Fruit fly (Drosophila melanogaster): ENCODE measurements around the gene Sf3b3.

The Sf3b3 gene

dm6 chr3L:794462-794861, 38.7 kb downstream of the Sf3b3 start:
- 0 out of 3 replicates have a peak, but pooled peaks have one; percentile 71 for TF ChIP-seq CG4496 (GFP tag; IDR thresholded peaks at IDR 0.05)
- no peak for TF ChIP-seq CG17806 (tag; optimal IDR thresholded peaks at IDR 0.05)
- TF ChIP-seq CG32121 (GFP tag; IDR thresholded peaks at IDR 0.05) = peak; percentile 74
- TF ChIP-seq CG8301 (tag; optimal IDR thresholded peaks at IDR 0.05) = peak; percentile 47
- TF ChIP-seq CG14655 (GFP tag; optimal IDR thresholded peaks at IDR 0.05) = peak; percentile 60
- no peak for TF ChIP-seq CG15710 (tag; optimal IDR thresholded peaks at IDR 0.05)
- no peak for TF ChIP-seq CG8159 (tag; optimal IDR thresholded peaks at IDR 0.05)
- TF ChIP-seq D1 (tag; optimal IDR thresholded peaks at IDR 0.05) = no peak
- no peak for TF ChIP-seq Pif1B (GFP tag; optimal IDR thresholded peaks at IDR 0.05)
- no peak for TF ChIP-seq CG13204 (GFP tag; optimal IDR thresholded peaks at IDR 0.05)
- peak; percentile 75 for TF ChIP-seq Ets98B (GFP tag; IDR thresholded peaks at IDR 0.05)

DNA sequence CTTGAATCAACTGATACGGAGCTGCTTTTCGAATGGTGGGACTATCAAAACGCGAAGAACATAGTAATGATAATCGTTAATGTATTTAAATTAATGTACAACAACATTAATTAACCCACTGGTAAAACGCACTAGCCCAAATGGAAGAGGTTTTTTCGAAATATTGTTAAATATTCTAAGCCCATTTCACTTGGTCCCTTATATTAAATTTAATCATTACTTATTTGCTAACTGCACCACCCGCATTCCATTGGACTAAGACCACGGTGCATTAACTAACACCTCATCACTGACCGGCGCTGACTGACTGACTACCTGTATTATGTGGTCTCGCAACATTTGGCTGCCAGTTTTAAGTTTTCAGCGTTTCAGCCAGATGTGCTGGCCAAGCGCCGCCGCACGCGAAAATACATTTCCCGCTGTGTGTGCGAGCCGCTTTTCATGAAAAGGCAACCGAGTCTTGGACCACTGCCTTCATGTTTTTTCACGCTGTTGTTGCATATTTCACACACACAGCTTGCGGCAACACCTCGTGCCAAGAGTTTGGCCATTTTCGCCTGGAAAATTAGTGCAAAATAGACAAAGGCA, 39.4 kb downstream of the Sf3b3 start:
- TF ChIP-seq D1 (tag; optimal IDR thresholded peaks at IDR 0.05) = no peak
- no peak; the same call in 2 of the 3 replicates for TF ChIP-seq fd96Ca (GFP tag; IDR thresholded peaks at IDR 0.05)
- peak; percentile 56 for TF ChIP-seq Ets98B (GFP tag; IDR thresholded peaks at IDR 0.05)
- TF ChIP-seq CG9948 (tag; optimal IDR thresholded peaks at IDR 0.05) = no peak
- no peak for TF ChIP-seq CG34367 (tag; optimal IDR thresholded peaks at IDR 0.05)
- TF ChIP-seq Pif1B (GFP tag; optimal IDR thresholded peaks at IDR 0.05) = peak; percentile 15
- TF ChIP-seq Snoo (tag; optimal IDR thresholded peaks at IDR 0.05) = no peak
- TF ChIP-seq CG10348 (GFP tag; IDR thresholded peaks at IDR 0.05) = no peak
- TF ChIP-seq CG14655 (GFP tag; optimal IDR thresholded peaks at IDR 0.05) = peak; percentile 68
- TF ChIP-seq CG17806 (tag; optimal IDR thresholded peaks at IDR 0.05) = no peak
- no peak for TF ChIP-seq gl (tag; optimal IDR thresholded peaks at IDR 0.05)
- TF ChIP-seq CG32121 (GFP tag; IDR thresholded peaks at IDR 0.05) = peak; percentile 57; the same call in 1 of the 2 replicates
- TF ChIP-seq CG13204 (GFP tag; optimal IDR thresholded peaks at IDR 0.05) = no peak
- TF ChIP-seq Pif1A (GFP tag; optimal IDR thresholded peaks at IDR 0.05) = peak; percentile 36
- TF ChIP-seq CG12605 (GFP tag; IDR thresholded peaks at IDR 0.05) = 0 out of 2 replicates have a peak, but pooled peaks have one; percentile 38
- no peak for TF ChIP-seq CG8159 (tag; optimal IDR thresholded peaks at IDR 0.05)
- TF ChIP-seq EcR (GFP tag; optimal IDR thresholded peaks at IDR 0.05) = no peak
- TF ChIP-seq CG4496 (GFP tag; IDR thresholded peaks at IDR 0.05) = peak; percentile 56
- TF ChIP-seq CG15710 (tag; optimal IDR thresholded peaks at IDR 0.05) = no peak
- peak; percentile 61 for TF ChIP-seq CG8301 (tag; optimal IDR thresholded peaks at IDR 0.05)
- no peak for TF ChIP-seq rn (GFP tag; IDR thresholded peaks at IDR 0.05)

DNA sequence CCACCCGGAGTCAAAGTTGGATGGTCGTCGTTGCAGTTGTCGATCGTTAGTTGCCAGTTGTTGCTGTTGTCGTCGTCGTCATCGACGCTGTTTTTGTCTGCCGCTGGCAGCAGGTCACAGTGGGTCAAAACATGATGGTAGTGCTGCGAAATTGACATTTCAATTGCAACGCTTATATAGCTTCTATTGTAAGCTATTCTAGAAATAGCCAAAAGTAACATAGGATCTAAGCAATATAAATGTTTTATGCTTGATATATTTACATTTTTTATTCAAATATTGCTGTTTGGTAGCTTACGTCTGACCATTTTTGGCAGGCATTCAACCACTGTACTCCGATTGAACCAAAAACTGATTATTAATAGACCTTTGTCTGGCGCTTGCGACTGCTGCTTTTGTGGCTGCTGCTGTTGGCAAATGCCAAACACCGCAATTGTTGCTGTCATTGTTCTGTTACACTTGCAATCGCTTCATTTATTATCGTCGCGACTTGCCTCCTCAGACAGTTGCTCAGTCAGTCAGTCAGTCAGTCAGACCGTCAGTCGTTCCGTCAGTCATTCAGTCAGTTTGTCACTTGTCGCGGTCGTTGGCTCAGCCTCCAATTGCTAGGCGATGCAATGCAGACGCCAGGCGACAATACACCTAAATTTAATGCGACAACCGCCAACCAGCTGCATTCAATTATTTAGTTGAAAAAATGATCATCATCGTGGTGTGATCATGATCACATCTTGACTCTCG, 41.8 kb downstream of the Sf3b3 start:
- peak; percentile 58 for TF ChIP-seq CG8159 (tag; optimal IDR thresholded peaks at IDR 0.05)
- peak; percentile 68 for TF ChIP-seq Pif1B (GFP tag; optimal IDR thresholded peaks at IDR 0.05)
- TF ChIP-seq EcR (GFP tag; optimal IDR thresholded peaks at IDR 0.05) = peak; percentile 61
- peak; percentile 61 for TF ChIP-seq CG12605 (GFP tag; IDR thresholded peaks at IDR 0.05)
- TF ChIP-seq CG17806 (tag; optimal IDR thresholded peaks at IDR 0.05) = peak; percentile 56
- peak; percentile 44 for TF ChIP-seq CG15710 (tag; optimal IDR thresholded peaks at IDR 0.05)
- TF ChIP-seq CG13204 (GFP tag; optimal IDR thresholded peaks at IDR 0.05) = no peak
- peak; percentile 7 for TF ChIP-seq CG34367 (tag; optimal IDR thresholded peaks at IDR 0.05)
- TF ChIP-seq Pif1A (GFP tag; optimal IDR thresholded peaks at IDR 0.05) = peak; percentile 77
- peak; percentile 79 for TF ChIP-seq CG4496 (GFP tag; IDR thresholded peaks at IDR 0.05)
- TF ChIP-seq CG9948 (tag; optimal IDR thresholded peaks at IDR 0.05) = peak; percentile 55
- peak; percentile 72 for TF ChIP-seq Ets98B (GFP tag; IDR thresholded peaks at IDR 0.05)
- peak; percentile 72 for TF ChIP-seq CG8301 (tag; optimal IDR thresholded peaks at IDR 0.05)
- peak; percentile 78 for TF ChIP-seq CG14655 (GFP tag; optimal IDR thresholded peaks at IDR 0.05)
- TF ChIP-seq CG32121 (GFP tag; IDR thresholded peaks at IDR 0.05) = peak; percentile 71
- TF ChIP-seq rn (GFP tag; IDR thresholded peaks at IDR 0.05) = no peak
- no peak for TF ChIP-seq gl (tag; optimal IDR thresholded peaks at IDR 0.05)
- TF ChIP-seq Snoo (tag; optimal IDR thresholded peaks at IDR 0.05) = peak; percentile 49
- peak; percentile 79; the same call in 2 of the 3 replicates for TF ChIP-seq fd96Ca (GFP tag; IDR thresholded peaks at IDR 0.05)
- TF ChIP-seq D1 (tag; optimal IDR thresholded peaks at IDR 0.05) = no peak
- peak; percentile 61 for TF ChIP-seq CG10348 (GFP tag; IDR thresholded peaks at IDR 0.05)

DNA sequence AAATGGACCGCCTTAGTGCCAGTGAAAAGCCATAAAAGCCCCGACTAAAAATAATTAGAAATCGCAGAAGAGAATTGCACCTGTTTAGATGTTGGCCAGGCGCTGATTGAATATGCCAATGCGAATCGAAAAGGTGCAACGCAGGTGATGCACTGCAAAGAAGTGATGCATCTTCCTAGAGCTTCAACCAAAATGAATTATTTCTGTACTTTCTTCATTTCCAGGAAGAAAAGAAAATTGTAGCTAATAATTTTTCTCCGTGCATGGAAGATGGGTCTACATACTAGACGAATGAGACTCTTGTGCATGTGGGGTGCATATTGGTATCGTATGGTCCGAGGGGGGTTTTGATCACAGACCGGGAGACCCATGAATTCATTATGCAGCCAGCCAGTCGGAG, 44.2 kb downstream of the Sf3b3 start:
- TF ChIP-seq CG8301 (tag; optimal IDR thresholded peaks at IDR 0.05) (peak; percentile 35), CG14655 (GFP tag; optimal IDR thresholded peaks at IDR 0.05) (peak; percentile 61), fd96Ca (GFP tag; IDR thresholded peaks at IDR 0.05) (no peak), CG9948 (tag; optimal IDR thresholded peaks at IDR 0.05) (no peak), CG17806 (tag; optimal IDR thresholded peaks at IDR 0.05) (peak; percentile 8), CG4496 (GFP tag; IDR thresholded peaks at IDR 0.05) (peak; percentile 58; the same call in 2 of the 3 replicates), CG12605 (GFP tag; IDR thresholded peaks at IDR 0.05) (0 out of 2 replicates have a peak, but pooled peaks have one; percentile 34)

DNA sequence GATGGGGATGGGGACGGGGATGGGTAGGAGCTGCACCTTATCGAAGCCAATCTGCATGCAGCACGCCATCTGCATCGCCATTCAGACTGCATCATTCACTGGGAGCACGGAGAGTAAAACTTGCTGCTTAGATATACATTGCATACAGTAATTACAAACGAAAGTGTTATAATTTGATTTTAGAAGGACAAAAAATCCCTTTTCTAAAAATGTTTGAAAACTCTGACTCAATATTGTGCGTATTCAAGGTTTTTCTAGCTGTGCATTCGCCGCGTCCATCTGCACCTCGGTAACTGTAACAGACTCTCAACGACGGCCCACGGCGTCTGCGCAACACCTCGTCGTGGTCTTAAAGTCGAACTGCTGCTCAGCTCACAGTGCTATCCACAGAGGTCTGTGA, 45.5 kb downstream of the Sf3b3 start:
- TF ChIP-seq gl (tag; optimal IDR thresholded peaks at IDR 0.05) = no peak
- peak; percentile 95 for TF ChIP-seq CG4496 (GFP tag; IDR thresholded peaks at IDR 0.05)
- TF ChIP-seq CG8159 (tag; optimal IDR thresholded peaks at IDR 0.05) = peak; percentile 5
- peak; percentile 95 for TF ChIP-seq Ets98B (GFP tag; IDR thresholded peaks at IDR 0.05)
- peak; percentile 74 for TF ChIP-seq Pif1A (GFP tag; optimal IDR thresholded peaks at IDR 0.05)
- TF ChIP-seq CG15710 (tag; optimal IDR thresholded peaks at IDR 0.05) = no peak
- TF ChIP-seq fd96Ca (GFP tag; IDR thresholded peaks at IDR 0.05) = peak; percentile 93
- no peak for TF ChIP-seq CG34367 (tag; optimal IDR thresholded peaks at IDR 0.05)
- peak; percentile 94 for TF ChIP-seq CG8301 (tag; optimal IDR thresholded peaks at IDR 0.05)
- peak; percentile 56 for TF ChIP-seq Pif1B (GFP tag; optimal IDR thresholded peaks at IDR 0.05)
- no peak for TF ChIP-seq EcR (GFP tag; optimal IDR thresholded peaks at IDR 0.05)
- peak; percentile 93 for TF ChIP-seq CG14655 (GFP tag; optimal IDR thresholded peaks at IDR 0.05)
- no peak for TF ChIP-seq CG13204 (GFP tag; optimal IDR thresholded peaks at IDR 0.05)
- peak; percentile 37 for TF ChIP-seq CG9948 (tag; optimal IDR thresholded peaks at IDR 0.05)
- peak; percentile 77 for TF ChIP-seq CG10348 (GFP tag; IDR thresholded peaks at IDR 0.05)
- TF ChIP-seq CG32121 (GFP tag; IDR thresholded peaks at IDR 0.05) = peak; percentile 92
- no peak for TF ChIP-seq D1 (tag; optimal IDR thresholded peaks at IDR 0.05)
- peak; percentile 28 for TF ChIP-seq CG17806 (tag; optimal IDR thresholded peaks at IDR 0.05)
- TF ChIP-seq Snoo (tag; optimal IDR thresholded peaks at IDR 0.05) = no peak
- TF ChIP-seq CG12605 (GFP tag; IDR thresholded peaks at IDR 0.05) = peak; percentile 83
- TF ChIP-seq rn (GFP tag; IDR thresholded peaks at IDR 0.05) = peak; percentile 80

Measured in whole organism, pupa.